Worm (Caenorhabditis elegans) whole organism, late embryonic: Measurements from ENCODE around the gene Y36E3A.2.

Source experiments
- C38D4.7 ChIP-seq: fragments of 200-800 bp; sonication (Bioruptor generic); optimal IDR thresholded peaks from 2 replicates; lab custom pipeline; 2018; ENCODE audit warnings: mild to moderate bottlenecking, missing genetic modification characterization, moderate library complexity, missing compliant biosample characterization
- F13H6.1 ChIP-seq: sonication (generic microtip); optimal IDR thresholded peaks from 2 replicates; lab custom pipeline; 2016; ENCODE audit warnings: missing genetic modification characterization, missing compliant biosample characterization
- K09A11.1 ChIP-seq: sonication (generic microtip); optimal IDR thresholded peaks from 2 replicates; lab custom pipeline; 2017; ENCODE audit warnings: antibody characterized with exemption, mild to moderate bottlenecking, missing genetic modification characterization, missing compliant biosample characterization; ENCODE audit not compliant: insufficient read depth
- T23F11.4 ChIP-seq: fragments of 200-800 bp; sonication (Bioruptor generic); optimal IDR thresholded peaks from 2 replicates; lab custom pipeline; 2018; ENCODE audit warnings: mild to moderate bottlenecking, missing genetic modification characterization, missing compliant biosample characterization
- ahr-1 ChIP-seq: sonication (generic microtip); optimal IDR thresholded peaks from 2 replicates; lab custom pipeline; 2016; ENCODE audit warnings: missing genetic modification characterization, missing compliant biosample characterization
- ceh-14 ChIP-seq: sonication (generic microtip); optimal IDR thresholded peaks from 2 replicates; lab custom pipeline; 2016; ENCODE audit warnings: missing genotype, missing genetic modification characterization, missing compliant biosample characterization
- ceh-18 ChIP-seq: sonication (generic microtip); optimal IDR thresholded peaks from 2 replicates; lab custom pipeline; 2016; ENCODE audit warnings: missing genetic modification characterization, missing compliant biosample characterization
- ceh-22 ChIP-seq: sonication (generic microtip); optimal IDR thresholded peaks from 2 replicates; lab custom pipeline; 2017; ENCODE audit warnings: missing biosample characterization, missing genetic modification characterization
- ceh-24 ChIP-seq: sonication (generic microtip); optimal IDR thresholded peaks from 2 replicates; lab custom pipeline; 2016; ENCODE audit warnings: mild to moderate bottlenecking, missing genetic modification characterization, missing compliant biosample characterization
- ceh-31 ChIP-seq: sonication (generic microtip); optimal IDR thresholded peaks from 2 replicates; lab custom pipeline; 2016; ENCODE audit warnings: missing genetic modification characterization, missing compliant biosample characterization
- ceh-6 ChIP-seq: fragments of 200-800 bp; sonication (Bioruptor generic); optimal IDR thresholded peaks from 2 replicates; lab custom pipeline; 2018; ENCODE audit warnings: mild to moderate bottlenecking, missing genetic modification characterization, missing compliant biosample characterization
- ceh-9 ChIP-seq: sonication (generic microtip); optimal IDR thresholded peaks from 2 replicates; lab custom pipeline; 2016; ENCODE audit warnings: mild to moderate bottlenecking, missing genetic modification characterization, inconsistent platforms, missing compliant biosample characterization
- che-1 ChIP-seq: sonication (generic microtip); optimal IDR thresholded peaks from 2 replicates; lab custom pipeline; 2016; ENCODE audit warnings: mild to moderate bottlenecking, missing genetic modification characterization, missing compliant biosample characterization
- dmd-4 ChIP-seq: sonication (generic microtip); optimal IDR thresholded peaks from 2 replicates; lab custom pipeline; 2016; ENCODE audit warnings: borderline replicate concordance, missing genetic modification characterization, missing compliant biosample characterization
- elt-2 ChIP-seq: sonication (generic microtip); optimal IDR thresholded peaks from 2 replicates; lab custom pipeline; 2016; ENCODE audit warnings: missing genetic modification reagents, missing genetic modification characterization, missing compliant biosample characterization
- ets-4 ChIP-seq: sonication (generic microtip); optimal IDR thresholded peaks from 2 replicates; lab custom pipeline; 2016; ENCODE audit warnings: missing genetic modification characterization, missing compliant biosample characterization
- eyg-1 ChIP-seq: sonication (generic microtip); optimal IDR thresholded peaks from 2 replicates; lab custom pipeline; 2016; ENCODE audit warnings: missing genotype, missing genetic modification characterization, missing compliant biosample characterization
- hlh-15 ChIP-seq: sonication (generic microtip); optimal IDR thresholded peaks from 2 replicates; lab custom pipeline; 2016; ENCODE audit warnings: missing genetic modification characterization, missing compliant biosample characterization
- hlh-30 ChIP-seq: sonication (generic microtip); optimal IDR thresholded peaks from 2 replicates; lab custom pipeline; 2017; ENCODE audit warnings: antibody characterized with exemption, missing genetic modification characterization, missing compliant biosample characterization; ENCODE audit not compliant: insufficient read depth
- hlh-6 ChIP-seq: sonication (generic microtip); optimal IDR thresholded peaks from 2 replicates; lab custom pipeline; 2016; ENCODE audit warnings: missing genotype, missing genetic modification characterization, missing compliant biosample characterization
- hlh-8 ChIP-seq: sonication (generic microtip); optimal IDR thresholded peaks from 2 replicates; lab custom pipeline; 2016; ENCODE audit warnings: missing genotype, missing genetic modification characterization, missing compliant biosample characterization
- lim-6 ChIP-seq: sonication (generic microtip); optimal IDR thresholded peaks from 2 replicates; lab custom pipeline; 2016; ENCODE audit warnings: missing genetic modification characterization, missing compliant biosample characterization
- npax-4 ChIP-seq: sonication (generic microtip); optimal IDR thresholded peaks from 2 replicates; lab custom pipeline; 2016; ENCODE audit warnings: missing genetic modification characterization, missing compliant biosample characterization
- odd-2 ChIP-seq: sonication (generic microtip); optimal IDR thresholded peaks from 2 replicates; lab custom pipeline; 2017; ENCODE audit warnings: antibody characterized with exemption, mild to moderate bottlenecking, missing genetic modification characterization, missing compliant biosample characterization
- pag-3 ChIP-seq: sonication (generic microtip); optimal IDR thresholded peaks from 2 replicates; lab custom pipeline; 2016; ENCODE audit warnings: missing compliant biosample characterization, missing genetic modification characterization, borderline replicate concordance
- pax-1 ChIP-seq: fragments of 150-350 bp; optimal IDR thresholded peaks from 2 replicates; lab custom pipeline; 2014; ENCODE audit warnings: missing biosample characterization, missing genetic modification characterization
- pha-4 ChIP-seq: fragments of 150-350 bp; optimal IDR thresholded peaks from 2 replicates; lab custom pipeline; 2018; ENCODE audit warnings: missing biosample characterization, missing genetic modification reagents, missing genetic modification characterization
- pqm-1 ChIP-seq: sonication (generic microtip); optimal IDR thresholded peaks from 2 replicates; lab custom pipeline; 2016; ENCODE audit warnings: missing genetic modification characterization, missing compliant biosample characterization
- pros-1 ChIP-seq: fragments of 150-350 bp; optimal IDR thresholded peaks from 2 replicates; lab custom pipeline; 2014; ENCODE audit warnings: missing biosample characterization, missing genetic modification reagents, missing genetic modification characterization
- ref-2 ChIP-seq: sonication (generic microtip); optimal IDR thresholded peaks from 2 replicates; lab custom pipeline; 2016; ENCODE audit warnings: missing genetic modification characterization, missing compliant biosample characterization
- sox-2 ChIP-seq: fragments of 200-800 bp; sonication (Bioruptor generic); IDR thresholded peaks from 2 replicates; pipeline ENCODE4 v1.3.6; 2022; ENCODE audit warnings: missing genetic modification reagents, missing genetic modification characterization, missing compliant biosample characterization
- sox-4 ChIP-seq: sonication (generic microtip); optimal IDR thresholded peaks from 2 replicates; lab custom pipeline; 2017; ENCODE audit warnings: mild to moderate bottlenecking, missing genetic modification characterization, inconsistent platforms, missing compliant biosample characterization
- syd-9 ChIP-seq: sonication (generic microtip); optimal IDR thresholded peaks from 2 replicates; lab custom pipeline; 2016; ENCODE audit warnings: mild to moderate bottlenecking, missing genetic modification characterization, moderate library complexity, missing compliant biosample characterization
- tbx-2 ChIP-seq: sonication (generic microtip); optimal IDR thresholded peaks from 2 replicates; lab custom pipeline; 2016; ENCODE audit warnings: missing genetic modification characterization, missing compliant biosample characterization
- ttx-3 ChIP-seq: sonication (generic microtip); optimal IDR thresholded peaks from 2 replicates; lab custom pipeline; 2016; ENCODE audit warnings: missing genetic modification reagents, missing genetic modification characterization, missing compliant biosample characterization
- unc-3 ChIP-seq, 2 experiments: fragments of 200-800 bp in 1 of 2; sonication (Bioruptor generic) in 1 of 2; sonication (generic microtip) in 1 of 2; conservative IDR thresholded peaks in 1 of 2; optimal IDR thresholded peaks in 1 of 2; 2 replicates each; pipeline versions ENCODE4 v1.3.6 to Lab custom; 2016 to 2022; ENCODE audit warnings: missing compliant biosample characterization in 2 of 2, missing genetic modification characterization in 2 of 2, missing genetic modification reagents in 1 of 2
- unc-55 ChIP-seq: sonication (generic microtip); optimal IDR thresholded peaks from 2 replicates; lab custom pipeline; 2017; ENCODE audit warnings: missing biosample characterization, missing genetic modification reagents, missing genetic modification characterization
- zip-5 ChIP-seq: sonication (generic microtip); optimal IDR thresholded peaks from 2 replicates; lab custom pipeline; 2016; ENCODE audit warnings: missing genetic modification characterization, missing compliant biosample characterization
- ztf-16 ChIP-seq: sonication (generic microtip); optimal IDR thresholded peaks from 2 replicates; lab custom pipeline; 2017; ENCODE audit warnings: missing genetic modification characterization, missing compliant biosample characterization

The Y36E3A.2 gene

DNA sequence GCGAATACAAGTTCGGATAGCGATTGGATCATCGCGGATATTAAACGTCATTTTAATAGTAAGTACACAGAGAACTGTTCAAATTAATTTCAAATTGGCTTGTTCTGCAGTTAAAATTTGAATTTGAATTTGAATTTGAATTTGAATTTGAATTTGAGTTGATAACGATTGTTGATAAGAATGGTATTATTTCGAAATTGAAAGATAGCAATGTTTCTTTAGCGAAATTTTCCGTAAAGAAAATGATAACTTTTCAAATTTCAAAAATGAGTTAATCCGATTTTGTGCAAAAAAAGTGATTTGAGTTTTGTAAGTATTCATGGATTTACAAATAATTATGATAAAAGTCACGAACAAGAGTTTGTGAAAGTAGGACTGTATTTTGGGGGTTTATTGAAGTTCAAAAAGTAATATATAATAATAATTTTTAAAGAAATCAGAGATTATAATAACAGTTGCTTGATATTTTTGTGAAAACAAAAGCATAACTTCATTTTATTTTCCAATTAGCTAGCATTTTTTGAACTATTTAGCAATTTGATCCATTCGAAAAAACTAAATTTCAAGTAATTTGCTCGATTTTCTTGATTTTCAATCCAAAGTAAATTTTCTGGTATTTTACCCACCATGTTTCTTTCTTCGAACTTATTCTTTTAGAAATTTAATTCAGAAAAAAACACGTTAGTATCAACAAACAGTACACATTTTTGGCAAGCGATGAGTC, at the start of gene Y36E3A.2:
Gene Y36E3A.2 (plus strand): TSS at position 674 of the 724 bp plus-strand sequence.
- TF ChIP-seq hlh-6 (no peak), K09A11.1 (no peak), pros-1 (tag; lab: Kevin White, UChicago) (no peak), ceh-18 (tag; lab: Kevin White, UChicago) (no peak), ceh-14 (tag; lab: Kevin White, UChicago) (no peak), syd-9 (no peak), ztf-16 (tag; lab: Kevin White, UChicago) (no peak), ceh-9 (tag; lab: Kevin White, UChicago) (no peak), zip-5 (tag; lab: Kevin White, UChicago) (no peak), dmd-4 (tag; lab: Kevin White, UChicago) (no peak), sox-2 (GFP tag; lab: Robert Waterston, UW) (no peak)
- TF ChIP-seq, all 69 proteins: peak for 0

DNA sequence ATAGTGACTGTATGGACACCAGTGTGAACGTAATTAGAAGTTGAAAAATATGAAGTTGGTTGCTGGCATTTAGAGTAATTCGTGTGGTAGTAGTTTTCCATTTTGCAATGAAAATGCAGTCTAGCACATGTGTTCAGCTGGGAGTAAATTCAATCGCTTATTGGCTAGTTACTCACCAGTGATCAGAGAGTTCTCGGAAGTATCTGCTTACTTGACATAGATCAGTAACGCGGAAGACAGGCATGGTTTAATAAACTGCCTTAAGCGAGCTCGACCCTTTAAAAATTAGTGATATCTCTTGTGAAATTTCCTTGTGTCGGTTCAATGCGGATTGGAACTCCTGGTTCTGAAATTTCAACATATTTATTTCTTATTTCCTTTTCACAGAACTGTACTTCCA, 49.6 kb upstream of the Y36E3A.2 start, which contains the start of gene srh-52:
Gene srh-52 (minus strand): TSS at position 101 of the 400 bp plus-strand sequence.
- no peak for TF ChIP-seq ztf-16 (tag; lab: Kevin White, UChicago)
- TF ChIP-seq ceh-31 (tag; lab: Kevin White, UChicago): no peak
- no peak for TF ChIP-seq pax-1
- TF ChIP-seq tbx-2 (tag; lab: Kevin White, UChicago): no peak
- no peak for TF ChIP-seq pha-4
- TF ChIP-seq ceh-24 (tag; lab: Kevin White, UChicago): no peak
- no peak for TF ChIP-seq hlh-8 (tag; lab: Kevin White, UChicago)
- TF ChIP-seq C38D4.7 (GFP tag; lab: Kevin White, UChicago): no peak

DNA sequence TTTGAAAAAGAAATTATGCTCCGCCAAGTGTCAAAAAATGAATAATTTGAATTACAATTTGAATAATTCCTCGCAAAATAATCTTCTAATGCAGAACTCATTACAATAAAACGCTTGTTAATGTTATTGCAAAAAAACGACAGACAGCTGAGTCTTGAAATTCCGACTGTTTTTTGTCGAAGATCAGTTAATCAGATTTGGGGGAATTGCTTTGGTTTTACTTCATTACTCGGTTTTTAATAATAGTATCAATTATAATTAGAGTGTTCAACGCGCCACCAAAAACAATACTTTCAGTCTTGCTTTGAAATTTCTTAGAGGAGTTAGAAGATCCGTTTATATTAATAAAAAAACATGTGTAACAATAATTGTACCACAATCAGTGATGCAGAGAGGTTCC, 47.9 kb upstream of the Y36E3A.2 start, which contains the start of gene srh-122:
Gene srh-122 (minus strand): TSS at position 101 of the 400 bp plus-strand sequence.
- TF ChIP-seq elt-2 (tag; lab: Kevin White, UChicago): no peak

DNA sequence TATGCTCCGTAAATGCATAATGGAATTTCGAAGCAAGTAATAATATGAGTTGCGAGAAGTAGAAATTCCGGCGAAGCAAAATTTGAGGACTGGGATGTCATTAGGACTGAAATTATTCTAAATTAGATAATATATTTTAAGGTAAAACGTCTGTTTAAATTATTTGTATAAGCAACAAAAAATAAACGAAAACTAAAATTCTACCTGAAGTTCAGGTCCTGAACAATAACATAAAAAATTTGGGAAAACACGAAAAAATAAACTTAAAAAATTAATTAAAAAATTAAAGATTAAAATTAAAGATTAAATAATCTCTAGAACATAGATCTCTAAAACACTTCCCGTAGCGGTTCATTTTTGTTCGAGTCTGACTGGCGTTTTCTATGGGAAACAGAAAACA, 46.0 kb upstream of the Y36E3A.2 start, which contains the start of gene srh-251:
Gene srh-251 (minus strand): TSS at position 101 of the 400 bp plus-strand sequence.
- TF ChIP-seq hlh-6 (no peak), ztf-16 (tag; lab: Kevin White, UChicago) (no peak), unc-55 (GFP tag; lab: Kevin White, UChicago) (no peak), ceh-6 (GFP tag; lab: Kevin White, UChicago) (no peak), pag-3 (tag; lab: Kevin White, UChicago) (no peak), F13H6.1 (tag; lab: Kevin White, UChicago) (no peak), lim-6 (tag; lab: Kevin White, UChicago) (no peak), ref-2 (no peak), ets-4 (tag; lab: Kevin White, UChicago) (no peak)
- TF ChIP-seq, all 69 proteins: peak for 0

DNA sequence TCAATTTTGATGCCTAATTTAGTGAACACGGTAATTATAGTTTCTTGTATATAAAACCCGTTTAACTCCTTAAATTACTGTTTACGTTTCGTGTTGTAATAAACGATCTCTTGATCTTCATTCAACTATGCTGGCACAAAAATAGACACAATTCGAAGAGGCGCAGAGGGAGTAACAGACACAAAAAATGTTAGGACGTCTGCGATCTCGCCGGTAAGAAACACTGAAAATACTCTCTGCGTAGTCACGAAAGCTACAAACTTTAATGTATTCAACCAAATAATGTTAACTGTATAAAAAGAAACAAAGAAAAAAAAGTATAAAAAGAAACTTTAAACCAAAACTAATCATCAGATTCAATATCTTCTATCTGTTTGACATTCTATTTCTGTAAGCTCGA, 45.0 kb upstream of the Y36E3A.2 start, which contains the start of gene dhs-23:
Gene dhs-23 (plus strand): TSS at position 363 of the 400 bp plus-strand sequence.
- no peak for TF ChIP-seq che-1 (tag; lab: Kevin White, UChicago)
- TF ChIP-seq pqm-1 (tag; lab: Kevin White, UChicago): no peak
- no peak for TF ChIP-seq syd-9
- no peak for TF ChIP-seq dmd-4 (tag; lab: Kevin White, UChicago)
- no peak for TF ChIP-seq unc-3 (GFP tag; conservative IDR thresholded peaks at IDR 0.05; lab: Robert Waterston, UW)
- TF ChIP-seq unc-3 (tag; optimal IDR thresholded peaks at IDR 0.05; lab: Kevin White, UChicago): no peak
- no peak for TF ChIP-seq ceh-31 (tag; lab: Kevin White, UChicago)
- TF ChIP-seq sox-4: no peak
- no peak for TF ChIP-seq npax-4 (tag; lab: Kevin White, UChicago)
- no peak for TF ChIP-seq ceh-18 (tag; lab: Kevin White, UChicago)
- no peak for TF ChIP-seq ahr-1 (tag; lab: Kevin White, UChicago)
- no peak for TF ChIP-seq eyg-1 (tag; lab: Kevin White, UChicago)
- TF ChIP-seq hlh-30: no peak
- TF ChIP-seq ttx-3: no peak
- TF ChIP-seq ceh-14 (tag; lab: Kevin White, UChicago): no peak
- TF ChIP-seq odd-2 (tag; lab: Kevin White, UChicago): no peak
- no peak for TF ChIP-seq ceh-22 (tag; lab: Kevin White, UChicago)
- TF ChIP-seq hlh-6: no peak
- no peak for TF ChIP-seq hlh-15 (tag; lab: Kevin White, UChicago)
- no peak for TF ChIP-seq T23F11.4
